Fruit fly (Drosophila melanogaster): ENCODE results near the gene Tango6.

Tango6 gene

DNA sequence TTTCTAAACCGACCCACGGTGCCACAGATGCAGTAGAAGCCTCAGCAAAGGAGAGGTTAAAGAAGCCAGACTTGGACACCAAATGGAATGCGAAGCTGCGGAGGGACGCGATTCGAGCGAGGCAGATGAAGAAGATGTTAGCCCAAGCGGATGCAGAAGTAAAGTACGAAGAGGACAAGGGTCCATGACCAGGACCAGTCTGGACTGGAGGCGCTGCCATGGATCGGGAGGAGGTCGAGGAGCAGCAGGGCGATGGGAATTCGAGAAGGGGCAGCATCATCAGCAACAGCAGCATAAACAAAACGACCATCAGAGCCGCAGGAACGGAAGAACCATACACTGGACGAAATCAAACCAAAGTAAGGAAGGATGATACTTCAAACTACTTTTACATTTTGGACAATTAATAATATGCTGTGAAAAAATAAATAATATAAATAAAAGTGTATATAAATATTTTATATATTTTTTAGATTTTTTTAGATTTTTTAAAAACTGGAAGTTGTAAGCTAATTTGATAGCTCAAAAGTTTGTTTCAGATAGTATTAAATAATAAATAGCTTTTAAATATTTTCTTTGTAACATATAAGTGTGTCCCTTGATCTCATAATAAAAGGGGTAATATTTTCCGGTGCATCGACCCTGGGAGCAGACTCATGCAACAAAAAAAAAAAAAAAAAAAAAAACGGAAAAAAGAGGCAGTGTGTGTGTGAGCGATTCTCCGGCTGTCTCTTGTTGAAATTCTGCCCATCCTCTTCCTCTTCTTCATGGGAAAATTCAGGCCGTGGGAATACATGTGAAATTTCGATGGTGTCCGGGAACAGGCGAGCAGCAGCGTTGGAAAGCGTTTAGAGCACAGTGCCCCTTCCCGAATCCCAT lies 22.0 kb upstream of the Tango6 start (continued):
- no peak for TF ChIP-seq Nf-YB (GFP tag; optimal IDR thresholded peaks at IDR 0.05)
- TF ChIP-seq CG15601 (tag; optimal IDR thresholded peaks at IDR 0.05) = peak; percentile 38
- TF ChIP-seq Sox102F (GFP tag; optimal IDR thresholded peaks at IDR 0.05) = peak; percentile 43
- no peak for TF ChIP-seq zfh2 (GFP tag; optimal IDR thresholded peaks at IDR 0.05)
- TF ChIP-seq B-H1 (GFP tag; IDR thresholded peaks at IDR 0.05) = no peak
- no peak for TF ChIP-seq YL-1 (GFP tag; optimal IDR thresholded peaks at IDR 0.05)
- TF ChIP-seq ken (GFP tag; IDR thresholded peaks at IDR 0.05) = 0 out of 3 replicates have a peak, but pooled peaks have one; percentile 33
- TF ChIP-seq lbe (GFP tag; optimal IDR thresholded peaks at IDR 0.05) = peak; percentile 58
- TF ChIP-seq CG31365 (tag; optimal IDR thresholded peaks at IDR 0.05) = no peak
- peak; percentile 45 for TF ChIP-seq grau (tag; optimal IDR thresholded peaks at IDR 0.05)
- peak; percentile 60 for TF ChIP-seq HLHmδ (GFP tag; optimal IDR thresholded peaks at IDR 0.05)
- no peak for TF ChIP-seq CG2202 (tag; optimal IDR thresholded peaks at IDR 0.05)
- no peak for TF ChIP-seq hbn (GFP tag; IDR thresholded peaks at IDR 0.05; ENCODE audit: partially characterized antibody)
- TF ChIP-seq gsb-n (tag; optimal IDR thresholded peaks at IDR 0.05) = peak; percentile 61
- no peak for TF ChIP-seq hkb (optimal IDR thresholded peaks at IDR 0.05)
- TF ChIP-seq hkb (GFP tag; IDR thresholded peaks at IDR 0.05) = 0 out of 2 replicates have a peak, but pooled peaks have one; percentile 7
- peak; percentile 48 for TF ChIP-seq nmo (GFP tag; optimal IDR thresholded peaks at IDR 0.05)
- no peak for TF ChIP-seq pzg (GFP tag; optimal IDR thresholded peaks at IDR 0.05)
- no peak for TF ChIP-seq CG7987 (GFP tag; optimal IDR thresholded peaks at IDR 0.05)
- no peak for TF ChIP-seq slp2 (GFP tag; optimal IDR thresholded peaks at IDR 0.05)
- no peak for TF ChIP-seq so (GFP tag; IDR thresholded peaks at IDR 0.05)
- no peak for TF ChIP-seq CG5953 (GFP tag; IDR thresholded peaks at IDR 0.05)
- no peak for TF ChIP-seq hth (optimal IDR thresholded peaks at IDR 0.05)
- no peak for TF ChIP-seq CG6272 (GFP tag; IDR thresholded peaks at IDR 0.05)
- TF ChIP-seq sug (tag; optimal IDR thresholded peaks at IDR 0.05) = no peak
- TF ChIP-seq gcm (GFP tag; optimal IDR thresholded peaks at IDR 0.05) = peak; percentile 30
- TF ChIP-seq Blimp-1 (GFP tag; optimal IDR thresholded peaks at IDR 0.05) = peak; percentile 50
- TF ChIP-seq CG2712 (tag; optimal IDR thresholded peaks at IDR 0.05) = peak; percentile 77
- TF ChIP-seq CG18262 (tag; optimal IDR thresholded peaks at IDR 0.05) = peak; percentile 80
- peak; percentile 39 for TF ChIP-seq bbx (GFP tag; IDR thresholded peaks at IDR 0.05; ENCODE audit: partially characterized antibody)
- no peak for TF ChIP-seq knrl (GFP tag; IDR thresholded peaks at IDR 0.05; ENCODE audit: partially characterized antibody)
- no peak for TF ChIP-seq lab (GFP tag; optimal IDR thresholded peaks at IDR 0.05)
- peak; percentile 8 for TF ChIP-seq dmrt99B (tag; optimal IDR thresholded peaks at IDR 0.05)
- TF ChIP-seq onecut (GFP tag; IDR thresholded peaks at IDR 0.05) = no peak
- TF ChIP-seq CG34224 (GFP tag; IDR thresholded peaks at IDR 0.05; ENCODE audit: partially characterized antibody) = no peak
- TF ChIP-seq CG33557 (GFP tag; optimal IDR thresholded peaks at IDR 0.05) = peak; percentile 32
- TF ChIP-seq seq (GFP tag; IDR thresholded peaks at IDR 0.05) = no peak
- TF ChIP-seq CG2199 (GFP tag; IDR thresholded peaks at IDR 0.05) = no peak; the same call in 2 of the 3 replicates
- no peak for TF ChIP-seq Abd-B (GFP tag; optimal IDR thresholded peaks at IDR 0.05)
- TF ChIP-seq CG14441 (GFP tag; IDR thresholded peaks at IDR 0.05) = no peak
- TF ChIP-seq CG13424 (tag; optimal IDR thresholded peaks at IDR 0.05) = peak; percentile 23
- no peak for TF ChIP-seq repo (GFP tag; optimal IDR thresholded peaks at IDR 0.05)
- TF ChIP-seq fru (optimal IDR thresholded peaks at IDR 0.05) = no peak
- TF ChIP-seq CG16815 (GFP tag; optimal IDR thresholded peaks at IDR 0.05) = peak; percentile 7
- no peak for TF ChIP-seq dan (GFP tag; IDR thresholded peaks at IDR 0.05)
- TF ChIP-seq CG6254 (GFP tag; optimal IDR thresholded peaks at IDR 0.05) = peak; percentile 14
- TF ChIP-seq dysf (GFP tag; IDR thresholded peaks at IDR 0.05) = 0 out of 3 replicates have a peak, but pooled peaks have one; percentile 20
- TF ChIP-seq CG10565 (GFP tag; optimal IDR thresholded peaks at IDR 0.05) = no peak
- no peak for TF ChIP-seq BtbVII (GFP tag; optimal IDR thresholded peaks at IDR 0.05)
